Fruit fly (Drosophila melanogaster): Measurements from ENCODE around the gene CG9150.

Gene CG9150

DNA sequence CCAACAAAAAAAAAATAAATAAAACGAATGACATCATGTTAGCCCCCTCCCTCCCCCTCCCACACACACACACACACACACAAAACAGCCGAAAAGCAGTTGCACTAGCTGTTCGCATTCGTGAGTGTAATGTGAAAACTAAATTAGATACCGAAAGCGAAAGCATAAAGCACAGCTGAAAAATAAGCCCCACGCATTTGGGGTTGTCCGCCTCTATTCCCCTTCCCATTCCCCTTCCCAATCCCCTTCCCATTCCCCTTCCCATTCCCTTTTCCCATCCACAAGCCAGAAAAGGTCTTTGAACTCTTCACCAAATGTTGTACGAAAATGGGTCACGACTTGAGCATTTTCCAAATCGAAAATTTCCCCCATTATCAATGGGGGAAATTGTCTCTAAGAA, 7.0 kb upstream of the CG9150 start (continued):
- no peak for TF ChIP-seq ss (GFP tag; optimal IDR thresholded peaks at IDR 0.05)

DNA sequence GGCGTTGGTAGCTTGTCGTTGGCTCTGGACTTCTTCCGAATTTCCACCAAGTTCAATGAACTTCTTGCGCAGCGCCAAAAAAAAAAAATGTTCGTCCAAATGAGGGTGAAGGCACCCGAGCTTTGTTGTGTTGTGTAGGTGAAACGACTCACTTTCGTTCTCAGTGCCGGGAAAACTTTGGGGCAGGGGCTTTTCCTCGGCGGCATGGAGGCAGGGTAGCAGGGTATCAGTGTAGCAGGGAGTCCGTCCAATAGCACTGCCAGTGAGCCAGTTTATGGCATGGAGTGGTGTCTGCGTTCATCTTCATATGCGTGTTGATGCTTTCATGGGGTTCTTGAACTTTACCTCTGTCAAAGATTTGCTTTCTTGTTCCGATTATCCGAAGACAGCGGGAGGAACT, 5.9 kb upstream of the CG9150 start:
- TF ChIP-seq CG3032 (tag; optimal IDR thresholded peaks at IDR 0.05), result no peak
- TF ChIP-seq Ets96B (tag; optimal IDR thresholded peaks at IDR 0.05), result no peak

DNA sequence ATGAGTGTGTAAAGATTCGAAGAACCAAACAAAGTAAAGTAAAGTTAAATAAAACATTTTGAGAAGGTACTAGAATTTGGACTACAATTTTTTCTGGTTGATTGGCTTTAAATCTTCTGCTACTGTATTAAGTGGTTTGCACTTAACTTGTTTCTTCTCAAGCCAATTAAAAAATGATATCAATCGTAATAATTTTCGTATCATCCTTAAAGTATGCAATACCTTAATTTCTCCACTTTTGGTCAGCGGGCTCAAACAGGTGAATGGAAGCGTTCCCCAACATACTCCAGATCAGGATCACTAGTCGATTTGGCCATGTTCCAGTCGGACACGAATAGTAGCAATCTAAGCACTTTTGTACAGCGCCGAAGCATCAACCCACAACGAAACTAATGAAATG, 5.5 kb upstream of the CG9150 start:
- TF ChIP-seq ss (GFP tag; optimal IDR thresholded peaks at IDR 0.05) (no peak), cyc (GFP tag; optimal IDR thresholded peaks at IDR 0.05) (no peak), Met (GFP tag; optimal IDR thresholded peaks at IDR 0.05) (no peak), acj6 (GFP tag; optimal IDR thresholded peaks at IDR 0.05) (no peak), esn (GFP tag; optimal IDR thresholded peaks at IDR 0.05) (no peak), Ets21C (GFP tag; optimal IDR thresholded peaks at IDR 0.05) (no peak), lz (GFP tag; optimal IDR thresholded peaks at IDR 0.05) (no peak), Smox (GFP tag; optimal IDR thresholded peaks at IDR 0.05) (no peak), dsx (GFP tag; optimal IDR thresholded peaks at IDR 0.05; ENCODE audit: poor library complexity, severe bottlenecking) (no peak), CG4318 (GFP tag; optimal IDR thresholded peaks at IDR 0.05) (no peak), Eip78C (GFP tag) (no peak), CG31627 (GFP tag; optimal IDR thresholded peaks at IDR 0.05) (no peak), Hr4 (GFP tag; optimal IDR thresholded peaks at IDR 0.05) (no peak), CG11902 (GFP tag; optimal IDR thresholded peaks at IDR 0.05) (no peak)

DNA sequence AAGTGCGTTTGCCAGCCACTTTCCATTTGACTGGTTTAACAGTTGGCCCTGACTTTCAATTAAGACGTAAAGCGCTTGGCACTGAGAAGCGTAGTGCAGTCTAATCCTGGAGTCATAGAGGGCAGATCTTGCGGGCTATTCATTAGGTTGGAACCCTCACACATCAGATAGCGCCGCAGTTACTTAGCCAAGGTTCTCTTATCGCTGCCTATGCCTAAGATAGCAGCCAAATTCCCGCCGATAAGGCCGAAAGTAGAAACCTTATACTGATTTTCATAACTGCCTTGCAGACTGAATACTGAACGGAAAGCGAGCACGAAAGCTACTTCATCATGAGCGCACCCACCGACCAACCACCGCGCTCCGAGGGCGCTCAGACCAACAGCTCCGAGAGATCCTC, 3.7 kb upstream of the CG9150 start:
- no peak for TF ChIP-seq CG11902 (GFP tag; optimal IDR thresholded peaks at IDR 0.05)
- TF ChIP-seq CG31627 (GFP tag; optimal IDR thresholded peaks at IDR 0.05), result no peak
- TF ChIP-seq OdsH (GFP tag; optimal IDR thresholded peaks at IDR 0.05), result no peak
- TF ChIP-seq dac (GFP tag; optimal IDR thresholded peaks at IDR 0.05), result no peak
- TF ChIP-seq Eip78C (GFP tag), result no peak

DNA sequence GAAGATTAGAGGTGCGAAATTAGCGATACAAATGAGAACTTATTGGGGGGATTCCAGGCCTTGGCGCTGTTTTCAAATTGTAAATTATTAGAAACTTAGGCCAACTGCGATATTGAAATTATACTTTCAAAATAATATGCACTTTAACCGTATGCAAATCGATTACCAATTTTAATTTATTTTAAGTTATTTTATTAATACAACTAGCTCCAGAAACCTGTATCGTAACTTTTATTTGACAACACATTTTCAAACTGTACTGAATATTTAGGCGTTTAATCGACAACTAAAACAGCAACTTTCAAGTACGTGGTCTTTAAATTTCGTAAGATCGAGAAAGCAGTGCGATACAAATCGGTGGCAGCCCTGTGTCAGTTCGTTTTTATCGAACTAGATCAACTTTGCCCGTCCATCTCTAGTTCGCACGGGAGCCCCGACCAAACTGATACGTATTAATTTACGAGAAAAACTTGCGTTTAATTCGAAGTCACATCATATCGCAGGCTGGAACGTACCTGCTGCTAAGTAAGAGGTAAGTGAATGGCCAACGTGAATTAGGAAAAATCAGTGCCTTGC, 2.4 kb upstream of the CG9150 start, which contains the start of the genes CG9154 and Kr-h2:
CG9154 (minus strand) TSS at position 31 of the 576 bp plus-strand sequence.
Kr-h2 (plus strand) TSS at position 335 of the 576 bp plus-strand sequence.
- TF ChIP-seq CG31627 (GFP tag; optimal IDR thresholded peaks at IDR 0.05) (peak; percentile 50), CG11762 (GFP tag; optimal IDR thresholded peaks at IDR 0.05; ENCODE audit: insufficient read depth) (no peak), achi (GFP tag; optimal IDR thresholded peaks at IDR 0.05) (peak; percentile 44), Eip93F (GFP tag; optimal IDR thresholded peaks at IDR 0.05) (no peak), cyc (GFP tag; optimal IDR thresholded peaks at IDR 0.05) (peak; percentile 39), topi (GFP tag; optimal IDR thresholded peaks at IDR 0.05) (peak; percentile 53), CG8119 (GFP tag; IDR thresholded peaks at IDR 0.05) (peak; percentile 64), Sox14 (GFP tag; optimal IDR thresholded peaks at IDR 0.05) (peak; percentile 57), CG6163 (GFP tag; IDR thresholded peaks at IDR 0.05) (0 out of 3 replicates have a peak, but pooled peaks have one; percentile 26), Gug (GFP tag; IDR thresholded peaks at IDR 0.05) (peak; percentile 59; the same call in 1 of the 2 replicates), Sox102F (GFP tag; optimal IDR thresholded peaks at IDR 0.05) (no peak), esn (GFP tag; optimal IDR thresholded peaks at IDR 0.05) (peak; percentile 68), salr (GFP tag; optimal IDR thresholded peaks at IDR 0.05) (no peak), Eip75B (GFP tag; optimal IDR thresholded peaks at IDR 0.05) (no peak), CG8319 (GFP tag; optimal IDR thresholded peaks at IDR 0.05) (no peak), CG11902 (GFP tag; optimal IDR thresholded peaks at IDR 0.05) (no peak), net (GFP tag; optimal IDR thresholded peaks at IDR 0.05) (no peak), CG11294 (GFP tag; IDR thresholded peaks at IDR 0.05) (0 out of 2 replicates have a peak, but pooled peaks have one; percentile 34), CG1621 (tag; optimal IDR thresholded peaks at IDR 0.05) (no peak), Eip78C (GFP tag) (peak; percentile 66), fd85E (GFP tag; optimal IDR thresholded peaks at IDR 0.05) (no peak), CG16779 (tag; optimal IDR thresholded peaks at IDR 0.05) (no peak), CG3919 (GFP tag; optimal IDR thresholded peaks at IDR 0.05) (no peak), Sox15 (GFP tag; optimal IDR thresholded peaks at IDR 0.05) (no peak), lz (GFP tag; optimal IDR thresholded peaks at IDR 0.05) (peak; percentile 48), Met (GFP tag; optimal IDR thresholded peaks at IDR 0.05) (peak; percentile 56), CG4318 (GFP tag; optimal IDR thresholded peaks at IDR 0.05) (no peak), Hr4 (GFP tag; optimal IDR thresholded peaks at IDR 0.05) (no peak), dac (GFP tag; optimal IDR thresholded peaks at IDR 0.05) (no peak), Lpt (GFP tag; optimal IDR thresholded peaks at IDR 0.05) (no peak), Hr38 (GFP tag; optimal IDR thresholded peaks at IDR 0.05) (no peak), CG8632 (GFP tag; optimal IDR thresholded peaks at IDR 0.05) (peak; percentile 32), CG6276 (GFP tag; optimal IDR thresholded peaks at IDR 0.05) (peak; percentile 63), Ets21C (GFP tag; optimal IDR thresholded peaks at IDR 0.05) (no peak), acj6 (GFP tag; optimal IDR thresholded peaks at IDR 0.05) (no peak), Ets96B (tag; optimal IDR thresholded peaks at IDR 0.05) (peak; percentile 29), CG10669 (GFP tag; optimal IDR thresholded peaks at IDR 0.05) (no peak)

Measured in whole organism, prepupa.